Worm (Caenorhabditis elegans) whole organism, L4 larva: Measurements from ENCODE around the gene srh-46.
A peak's percentile ranks its signal among the peaks of the same experiment; 100 is the strongest.
"Not testable (repeated sequence)": the region's sequence is repeated elsewhere in the genome, so short reads cannot be mapped to it uniquely, and the experiment has no call there.

ENCODE experiments used
- D1046.2 ChIP-seq: fragments of 200-800 bp; sonication (Bioruptor generic); IDR thresholded peaks from 2 replicates; pipeline ENCODE4 v1.3.6; 2022; ENCODE audit warnings: missing genetic modification characterization, missing compliant biosample characterization
- Y105C5A.15 ChIP-seq: fragments of 200-800 bp; sonication (Bioruptor generic); IDR thresholded peaks from 2 replicates; pipeline ENCODE4 v1.3.6; 2022; ENCODE audit warnings: missing genetic modification characterization, missing compliant biosample characterization
- ZK337.2 ChIP-seq: fragments of 200-800 bp; sonication (Bioruptor generic); IDR thresholded peaks from 2 replicates; pipeline ENCODE4 v1.3.6; 2022; ENCODE audit warnings: missing genetic modification reagents, missing genetic modification characterization, missing compliant biosample characterization
- ama-1 ChIP-seq: fragments of 150-350 bp; optimal IDR thresholded peaks from 2 replicates; lab custom pipeline; 2014; ENCODE audit warnings: inconsistent platforms, mixed read lengths
- attf-4 ChIP-seq: sonication (generic microtip); optimal IDR thresholded peaks from 3 replicates; lab custom pipeline; 2017; ENCODE audit warnings: missing biosample characterization, missing genetic modification characterization
- ceh-32 ChIP-seq: sonication (generic microtip); optimal IDR thresholded peaks from 2 replicates; lab custom pipeline; 2016; ENCODE audit warnings: mild to moderate bottlenecking, missing genetic modification characterization, missing compliant biosample characterization; ENCODE audit not compliant: poor library complexity
- ctbp-1 ChIP-seq: fragments of 200-800 bp; sonication (Bioruptor generic); IDR thresholded peaks from 2 replicates; pipeline ENCODE4 v1.3.6; 2022; ENCODE audit warnings: missing genetic modification reagents, missing genetic modification characterization, missing compliant biosample characterization
- daf-8 ChIP-seq: fragments of 200-800 bp; sonication (Bioruptor generic); IDR thresholded peaks from 2 replicates; pipeline ENCODE4 v1.3.6; 2022; ENCODE audit warnings: missing genetic modification characterization, missing compliant biosample characterization
- dmd-6 ChIP-seq: fragments of 200-800 bp; sonication (Bioruptor generic); IDR thresholded peaks from 2 replicates; pipeline ENCODE4 v1.3.6; 2022; ENCODE audit warnings: missing genetic modification reagents, missing genetic modification characterization, missing compliant biosample characterization
- dmd-8 ChIP-seq: fragments of 200-800 bp; sonication (Bioruptor generic); IDR thresholded peaks from 2 replicates; pipeline ENCODE4 v1.3.6; 2022; ENCODE audit warnings: missing genetic modification characterization, missing compliant biosample characterization
- dmd-9 ChIP-seq: fragments of 200-800 bp; sonication (Bioruptor generic); IDR thresholded peaks from 2 replicates; pipeline ENCODE4 v1.3.6; 2022; ENCODE audit warnings: missing genetic modification reagents, missing genetic modification characterization, missing compliant biosample characterization
- dpl-1 ChIP-seq: fragments of 150-350 bp; optimal IDR thresholded peaks from 2 replicates; lab custom pipeline; 2014; ENCODE audit warnings: missing biosample characterization, missing genetic modification reagents, missing genetic modification characterization
- fkh-10 ChIP-seq: fragments of 150-350 bp; optimal IDR thresholded peaks from 2 replicates; lab custom pipeline; 2014; ENCODE audit warnings: missing biosample characterization, missing genetic modification reagents, missing genetic modification characterization
- fos-1 ChIP-seq: fragments of 150-350 bp; optimal IDR thresholded peaks from 2 replicates; lab custom pipeline; 2014; ENCODE audit warnings: missing biosample characterization, missing genetic modification characterization
- hif-1 ChIP-seq, 2 experiments: sonication (generic microtip); optimal IDR thresholded peaks; 2 replicates each; lab custom pipeline; 2016 to 2017; ENCODE audit warnings: missing compliant biosample characterization in 2 of 2, missing genetic modification characterization in 2 of 2, missing genetic modification reagents in 2 of 2, missing genotype in 2 of 2, mild to moderate bottlenecking in 1 of 2
- hlh-30 ChIP-seq: sonication (generic microtip); optimal IDR thresholded peaks from 2 replicates; lab custom pipeline; 2017; ENCODE audit warnings: antibody characterized with exemption, mild to moderate bottlenecking, missing genetic modification characterization, missing compliant biosample characterization; ENCODE audit not compliant: insufficient read depth
- hmg-1.1 ChIP-seq: fragments of 200-800 bp; sonication (Bioruptor generic); IDR thresholded peaks from 2 replicates; pipeline ENCODE4 v1.3.6; 2022; ENCODE audit warnings: missing genetic modification reagents, missing genetic modification characterization, missing compliant biosample characterization
- lin-1 ChIP-seq: fragments of 200-800 bp; sonication (Bioruptor generic); IDR thresholded peaks from 2 replicates; pipeline ENCODE4 v1.3.6; 2022; ENCODE audit warnings: missing genetic modification reagents, missing genetic modification characterization, missing compliant biosample characterization
- lin-13 ChIP-seq: fragments of 150-350 bp; optimal IDR thresholded peaks from 2 replicates; lab custom pipeline; 2014; ENCODE audit warnings: missing biosample characterization, missing genetic modification reagents, missing genetic modification characterization
- lin-15B ChIP-seq: fragments of 150-350 bp; sonication (generic microtip); optimal IDR thresholded peaks from 3 replicates; lab custom pipeline; 2014; ENCODE audit warnings: missing biosample characterization, missing genetic modification characterization
- lin-39 ChIP-seq: fragments of 150-350 bp; optimal IDR thresholded peaks from 2 replicates; lab custom pipeline; 2014; ENCODE audit warnings: missing biosample characterization, missing genetic modification reagents, missing genetic modification characterization
- madf-5 ChIP-seq, 2 experiments: fragments of 200-800 bp; sonication (Bioruptor generic); IDR thresholded peaks; 2 replicates each; pipeline ENCODE4 v1.3.6; 2022; ENCODE audit warnings: missing compliant biosample characterization in 2 of 2, missing genetic modification characterization in 2 of 2
- mdl-1 ChIP-seq, 2 experiments: fragments of 150-350 bp in 1 of 2; sonication (generic microtip) in 1 of 2; optimal IDR thresholded peaks; 2 replicates each; lab custom pipeline; 2014 to 2017; ENCODE audit warnings: missing biosample characterization in 2 of 2, missing genetic modification characterization in 2 of 2
- mep-1 ChIP-seq: fragments of 150-350 bp; sonication (generic microtip); optimal IDR thresholded peaks from 3 replicates; lab custom pipeline; 2014; ENCODE audit warnings: missing biosample characterization, missing genetic modification characterization
- mes-2 ChIP-seq: sonication (generic microtip); optimal IDR thresholded peaks from 2 replicates; lab custom pipeline; 2016; ENCODE audit warnings: missing genotype, mild to moderate bottlenecking, missing genetic modification characterization, missing compliant biosample characterization; ENCODE audit not compliant: poor library complexity, severe bottlenecking
- mxl-2 ChIP-seq: fragments of 200-800 bp; sonication (Bioruptor generic); conservative IDR thresholded peaks from 2 replicates; pipeline ENCODE4 v1.3.6; 2022; ENCODE audit warnings: missing genetic modification reagents, missing genetic modification characterization, missing compliant biosample characterization
- mxl-3 ChIP-seq: fragments of 200-800 bp; sonication (Bioruptor generic); optimal IDR thresholded peaks from 2 replicates; lab custom pipeline; 2018; ENCODE audit warnings: mild to moderate bottlenecking, missing genetic modification characterization, missing compliant biosample characterization
- nhr-11 ChIP-seq: fragments of 150-350 bp; optimal IDR thresholded peaks from 2 replicates; lab custom pipeline; 2014; ENCODE audit warnings: missing biosample characterization, missing genetic modification characterization
- nhr-111 ChIP-seq: fragments of 200-800 bp; sonication (Bioruptor generic); optimal IDR thresholded peaks from 2 replicates; lab custom pipeline; 2018; ENCODE audit warnings: mild to moderate bottlenecking, missing genetic modification characterization, missing compliant biosample characterization
- nhr-25 ChIP-seq: sonication (generic microtip); optimal IDR thresholded peaks from 2 replicates; lab custom pipeline; 2017; ENCODE audit warnings: missing genetic modification characterization, mild to moderate bottlenecking, missing compliant biosample characterization, antibody characterized with exemption, moderate library complexity, borderline replicate concordance; ENCODE audit not compliant: insufficient read depth
- nhr-28 ChIP-seq: fragments of 150-350 bp; optimal IDR thresholded peaks from 2 replicates; lab custom pipeline; 2014; ENCODE audit warnings: missing biosample characterization, missing genetic modification characterization
- nhr-77 ChIP-seq: fragments of 150-350 bp; optimal IDR thresholded peaks from 2 replicates; lab custom pipeline; 2014; ENCODE audit warnings: missing biosample characterization, missing genetic modification characterization
- rbr-2 ChIP-seq: sonication (generic microtip); optimal IDR thresholded peaks from 2 replicates; lab custom pipeline; 2016; ENCODE audit warnings: missing genotype, missing genetic modification characterization, missing compliant biosample characterization
- set-16 ChIP-seq: fragments of 200-800 bp; sonication (Bioruptor generic); IDR thresholded peaks from 2 replicates; pipeline ENCODE4 v1.3.6; 2022; ENCODE audit warnings: missing genetic modification reagents, missing genetic modification characterization, missing compliant biosample characterization
- snpc-1.2 ChIP-seq: fragments of 200-800 bp; sonication (Bioruptor generic); IDR thresholded peaks from 2 replicates; pipeline ENCODE4 v1.3.6; 2022; ENCODE audit warnings: missing genetic modification reagents, missing genetic modification characterization, missing compliant biosample characterization
- snpc-4 ChIP-seq: fragments of 150-350 bp; optimal IDR thresholded peaks from 2 replicates; lab custom pipeline; 2014; ENCODE audit warnings: missing biosample characterization, missing genetic modification characterization
- unc-62 ChIP-seq, 3 experiments: fragments of 150-350 bp in 1 of 3; sonication (generic microtip); optimal IDR thresholded peaks in 2 of 3; peaks in 1 of 3; 1 replicate in 1 of 3; 2 replicates in 2 of 3; lab custom pipeline; 2014 to 2017; ENCODE audit warnings: missing biosample characterization in 3 of 3, missing genetic modification characterization in 3 of 3, missing genetic modification reagents in 3 of 3, missing genotype in 1 of 3
- zag-1 ChIP-seq: fragments of 150-350 bp; optimal IDR thresholded peaks from 2 replicates; lab custom pipeline; 2014; ENCODE audit warnings: missing biosample characterization, missing genetic modification characterization
- zfp-3 ChIP-seq: fragments of 200-800 bp; sonication (Bioruptor generic); conservative IDR thresholded peaks from 2 replicates; pipeline ENCODE4 v1.3.6; 2022; ENCODE audit warnings: missing genetic modification reagents, missing genetic modification characterization, missing compliant biosample characterization
- zip-2 ChIP-seq: fragments of 150-350 bp; optimal IDR thresholded peaks from 2 replicates; lab custom pipeline; 2014; ENCODE audit warnings: missing biosample characterization, missing genetic modification characterization
- ztf-7 ChIP-seq: fragments of 150-350 bp; optimal IDR thresholded peaks from 2 replicates; lab custom pipeline; 2014; ENCODE audit warnings: missing biosample characterization, missing genetic modification characterization

Gene srh-46

DNA sequence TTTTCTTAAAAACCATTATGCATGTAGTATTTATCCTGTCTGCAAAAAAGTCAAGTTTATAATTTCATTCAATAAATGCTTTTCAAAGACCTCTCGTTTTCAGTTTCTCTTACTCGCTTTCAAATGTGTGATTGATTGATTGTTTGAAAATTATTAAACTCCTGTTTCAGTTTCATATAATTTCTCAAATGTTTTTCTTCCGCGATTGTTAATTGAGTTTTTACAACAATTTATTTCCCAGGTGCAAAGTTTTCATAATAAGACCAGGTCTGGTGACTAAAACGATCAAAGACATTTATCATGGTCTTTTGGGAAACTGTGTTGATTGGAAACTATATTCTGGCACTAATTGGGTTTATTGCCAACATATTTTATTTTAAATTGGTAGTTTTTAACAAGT is 8.3 kb downstream of the srh-46 start, which contains the start of gene T03F7.6 (continued):
- no peak for TF ChIP-seq rbr-2 (tag; lab: Kevin White, UChicago)
- TF ChIP-seq dmd-8 (GFP tag; lab: Robert Waterston, UW): no peak

DNA sequence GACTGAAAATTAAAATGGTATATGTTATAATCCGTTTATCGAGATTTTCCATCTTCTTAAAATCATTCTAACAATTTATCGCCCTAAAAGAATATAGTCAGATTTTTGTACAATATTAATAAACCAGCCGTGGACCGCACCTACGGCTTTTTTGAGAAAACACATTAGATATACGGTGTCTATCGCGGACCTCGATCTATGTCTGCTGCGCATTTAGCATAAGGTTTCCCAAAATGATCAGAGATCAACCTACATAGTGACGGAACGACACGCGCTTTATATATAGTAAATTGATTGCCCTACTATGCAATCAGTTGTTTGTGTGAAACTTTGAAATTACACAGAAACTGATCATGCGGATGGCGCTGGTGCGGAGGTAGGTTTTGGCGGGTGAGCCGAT is 10.0 kb downstream of the srh-46 start:
- TF ChIP-seq zfp-3 (GFP tag; lab: Robert Waterston, UW) (no peak), set-16 (GFP tag; lab: Robert Waterston, UW) (no peak), hmg-1.1 (no peak), zip-2 (tag; lab: Kevin White, UChicago) (no peak), attf-4 (no peak)

DNA sequence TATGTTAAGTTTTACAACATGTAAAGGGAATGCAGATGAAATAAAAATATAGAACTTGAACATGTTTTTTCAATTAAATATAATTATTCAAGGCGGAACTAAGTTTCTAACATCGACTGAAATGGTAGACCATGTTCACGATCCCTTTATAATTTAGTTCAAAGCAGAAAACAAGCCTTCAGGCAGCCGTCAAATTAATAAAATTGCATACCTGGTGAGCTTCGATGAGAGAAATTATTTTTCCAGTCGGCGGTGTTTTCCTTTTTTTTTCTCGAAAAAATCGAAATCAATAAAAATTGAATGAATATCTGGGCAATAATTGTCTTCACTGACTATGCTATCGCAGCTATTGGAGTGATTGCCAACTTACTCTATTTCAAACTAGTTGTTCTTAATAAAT is 11.8 kb downstream of the srh-46 start, which contains the start of gene C03E10.1:
Gene C03E10.1 (plus strand): TSS at position 301 of the 400 bp plus-strand sequence.
- TF ChIP-seq nhr-77: no peak
- TF ChIP-seq ama-1 (lab: Kevin White, UChicago): no peak
- TF ChIP-seq hlh-30 (tag; lab: Kevin White, UChicago): no peak
- TF ChIP-seq lin-15B: no peak

DNA sequence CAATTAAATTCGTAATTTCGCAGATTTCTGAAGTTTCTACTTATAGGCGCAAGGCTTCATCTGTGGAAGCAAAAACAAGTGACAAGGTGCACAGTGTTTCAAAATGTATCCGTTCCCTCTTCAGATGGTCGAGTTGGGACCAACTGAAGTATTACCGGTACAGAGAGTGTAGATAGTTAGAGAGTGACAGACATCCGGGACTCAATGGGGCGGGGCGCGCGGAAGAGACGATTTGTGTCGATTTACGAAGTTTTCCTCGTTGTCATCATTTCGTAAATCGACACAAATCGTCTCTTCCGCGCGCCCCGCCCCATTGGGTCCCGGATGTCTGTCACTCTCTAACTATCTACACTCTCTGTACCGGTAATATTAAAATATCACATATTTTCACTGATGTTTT is 16.6 kb downstream of the srh-46 start, which contains the start of gene C03E10.3:
Gene C03E10.3 (plus strand): TSS at position 301 of the 400 bp plus-strand sequence.
- not testable (repeated sequence) for TF ChIP-seq snpc-1.2 (GFP tag; lab: Robert Waterston, UW); zag-1 (tag; lab: Kevin White, UChicago); fos-1 (tag; lab: Kevin White, UChicago)

DNA sequence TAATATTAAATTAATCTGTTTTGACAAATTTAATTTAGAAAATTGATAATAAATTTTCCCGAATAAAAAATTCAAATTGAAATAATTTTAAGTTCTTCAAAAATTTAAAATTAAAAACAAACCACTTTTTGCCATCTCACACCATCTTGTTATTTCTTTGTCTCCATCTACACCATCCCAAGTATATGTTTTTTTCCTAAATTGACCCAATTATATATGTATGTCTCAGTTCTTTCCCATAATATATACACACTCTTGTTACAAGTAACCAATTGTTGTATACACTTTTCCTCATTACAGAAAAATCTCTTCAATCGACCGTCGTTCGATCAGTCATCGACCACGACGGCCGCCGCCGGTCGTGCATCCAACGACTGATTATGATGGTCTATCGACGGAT is 20.4 kb downstream of the srh-46 start, which contains the start of gene gly-20:
Gene gly-20 (plus strand): TSS at position 301 of the 400 bp plus-strand sequence.
- TF ChIP-seq dmd-9 (GFP tag; lab: Robert Waterston, UW): no peak
- TF ChIP-seq mxl-2: no peak
- no peak for TF ChIP-seq mdl-1 (tag; optimal IDR thresholded peaks at IDR 0.05; lab: Kevin White, UChicago)
- no peak for TF ChIP-seq fkh-10 (GFP tag; lab: Kevin White, UChicago)
- TF ChIP-seq madf-5 (GFP tag; IDR thresholded peaks at IDR 0.05; lab: Robert Waterston, UW): no peak
- TF ChIP-seq D1046.2 (GFP tag; lab: Robert Waterston, UW): no peak
- TF ChIP-seq mes-2 (tag; lab: Kevin White, UChicago): no peak
- TF ChIP-seq daf-8 (GFP tag; lab: Robert Waterston, UW): no peak
- TF ChIP-seq lin-39: no peak
- no peak for TF ChIP-seq dmd-6 (GFP tag; lab: Robert Waterston, UW)
- TF ChIP-seq ztf-7 (tag; lab: Kevin White, UChicago): no peak
- no peak for TF ChIP-seq mxl-3 (GFP tag; lab: Kevin White, UChicago)
- no peak for TF ChIP-seq lin-13 (GFP tag; lab: Kevin White, UChicago)
- TF ChIP-seq lin-1 (GFP tag; lab: Robert Waterston, UW): no peak
- TF ChIP-seq mep-1 (tag; lab: Kevin White, UChicago): no peak
- TF ChIP-seq dpl-1 (GFP tag; lab: Kevin White, UChicago): no peak
- TF ChIP-seq nhr-11 (tag; lab: Kevin White, UChicago): no peak

DNA sequence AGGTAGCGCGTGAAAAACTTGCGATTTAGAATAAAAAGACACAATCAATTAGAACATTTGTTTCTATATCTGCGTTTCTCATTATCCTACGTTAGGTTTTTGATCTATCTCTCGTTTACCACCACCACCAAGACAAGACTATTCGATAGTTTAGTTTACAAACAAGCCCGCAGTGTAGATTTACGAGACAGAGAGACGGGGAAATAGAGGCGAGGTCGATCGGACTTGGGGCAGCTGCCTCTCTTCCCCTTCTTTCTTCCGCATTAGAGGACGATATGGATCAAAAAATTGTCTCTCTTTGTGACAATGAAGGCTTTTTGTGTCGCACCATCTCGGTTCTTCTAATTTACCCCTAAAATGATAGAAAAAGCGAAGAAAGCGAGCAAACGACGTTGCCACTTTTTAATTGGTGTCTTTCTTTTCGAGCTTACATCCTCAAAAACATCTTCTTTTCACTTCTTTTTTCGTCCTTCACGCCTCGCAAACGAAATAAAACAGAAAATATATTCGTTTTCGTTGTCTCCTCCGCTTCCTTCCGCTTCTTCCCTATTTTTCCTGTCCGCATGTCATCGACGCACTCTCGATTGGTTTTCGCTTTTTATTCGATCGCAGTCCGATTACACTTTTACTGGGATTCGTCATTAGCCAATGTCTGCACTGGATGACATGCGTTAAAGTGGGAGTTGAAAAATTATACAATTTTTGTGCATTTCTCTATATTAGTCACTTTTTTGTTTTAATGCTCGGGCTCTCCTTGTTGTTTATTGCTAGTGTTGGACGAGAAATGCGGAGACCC is 21.1 kb downstream of the srh-46 start:
- TF ChIP-seq Y105C5A.15 (GFP tag; lab: Robert Waterston, UW) (no peak), mdl-1 (tag; optimal IDR thresholded peaks at IDR 0.05; lab: Kevin White, UChicago) (peak in 1 of 2 experiments; percentile 9), hif-1 (tag; optimal IDR thresholded peaks at IDR 0.05; lab: Kevin White, UChicago) (no peak), unc-62 (GFP tag; optimal IDR thresholded peaks at IDR 0.05 in 1 of 2; lab: Kevin White, UChicago) (peak in 1 of 2 experiments; percentile 90), unc-62 (tag; optimal IDR thresholded peaks at IDR 0.05; lab: Kevin White, UChicago) (no peak), nhr-25 (tag; lab: Kevin White, UChicago) (no peak), ama-1 (lab: Kevin White, UChicago) (no peak), ceh-32 (tag; lab: Kevin White, UChicago) (no peak), snpc-4 (no peak), ctbp-1 (no peak), nhr-111 (GFP tag; lab: Kevin White, UChicago) (no peak), nhr-28 (tag; lab: Kevin White, UChicago) (peak; percentile 27), hlh-30 (tag; lab: Kevin White, UChicago) (no peak), ZK337.2 (GFP tag; lab: Robert Waterston, UW) (no peak)
